Fruit fly (Drosophila melanogaster) whole organism, embryonic: ENCODE data around the gene hfw.

ENCODE experiments used
- Atf3 ChIP-seq: fragments of 200-800 bp; sonication (Bioruptor generic); optimal IDR thresholded peaks from 3 replicates; lab custom pipeline; 2016; ENCODE audit warnings: missing biosample characterization, missing genetic modification characterization
- BtbVII ChIP-seq: fragments of 200-800 bp; sonication (Bioruptor generic); optimal IDR thresholded peaks from 3 replicates; lab custom pipeline; 2017; ENCODE audit warnings: missing biosample characterization, mild to moderate bottlenecking, missing genetic modification characterization
- Bteb2 ChIP-seq: fragments of 200-800 bp; sonication (Bioruptor generic); optimal IDR thresholded peaks from 2 replicates; lab custom pipeline; 2016; ENCODE audit warnings: missing biosample characterization, missing genetic modification characterization
- CG14050 ChIP-seq: fragments of 200-800 bp; sonication (Bioruptor generic); IDR thresholded peaks from 3 replicates; pipeline ENCODE4 v1.3.6; 2022; ENCODE audit warnings: missing biosample characterization, missing genetic modification characterization
- CG14667 ChIP-seq: fragments of 200-800 bp; sonication (Bioruptor generic); IDR thresholded peaks from 2 replicates; pipeline ENCODE4 v1.3.6; 2022; ENCODE audit warnings: missing biosample characterization, missing genetic modification characterization
- CG15514 ChIP-seq: fragments of 200-800 bp; sonication (Bioruptor generic); optimal IDR thresholded peaks from 3 replicates; lab custom pipeline; 2017; ENCODE audit warnings: missing biosample characterization, missing genetic modification characterization, mild to moderate bottlenecking, moderate library complexity, missing genetic modification reagents
- CG17186 ChIP-seq: fragments of 200-800 bp; sonication (Bioruptor generic); optimal IDR thresholded peaks from 3 replicates; lab custom pipeline; 2017; ENCODE audit warnings: missing biosample characterization, missing genetic modification reagents, missing genetic modification characterization
- CG1832 ChIP-seq: fragments of 200-800 bp; sonication (Bioruptor generic); optimal IDR thresholded peaks from 2 replicates; lab custom pipeline; 2017; ENCODE audit warnings: missing biosample characterization, mild to moderate bottlenecking, missing genetic modification characterization, inconsistent platforms
- CG2129 ChIP-seq: fragments of 200-800 bp; sonication (Bioruptor generic); IDR thresholded peaks from 2 replicates; pipeline ENCODE4 v1.3.6; 2022; ENCODE audit warnings: missing biosample characterization, missing genetic modification characterization; ENCODE audit not compliant: partially characterized antibody
- CG32767 ChIP-seq: fragments of 200-800 bp; sonication (Bioruptor generic); IDR thresholded peaks from 2 replicates; pipeline ENCODE4 v1.3.6; 2022; ENCODE audit warnings: missing biosample characterization, missing genetic modification characterization
- CG42726 ChIP-seq: fragments of 200-800 bp; sonication (Bioruptor generic); IDR thresholded peaks from 2 replicates; pipeline ENCODE4 v1.3.6; 2022; ENCODE audit warnings: missing biosample characterization, missing genetic modification characterization; ENCODE audit not compliant: partially characterized antibody
- CG4404 ChIP-seq: fragments of 200-800 bp; sonication (Bioruptor generic); IDR thresholded peaks from 2 replicates; pipeline ENCODE4 v1.3.6; 2022; ENCODE audit warnings: missing biosample characterization, missing genetic modification characterization
- CG4707 ChIP-seq: fragments of 200-800 bp; sonication (Bioruptor generic); optimal IDR thresholded peaks from 2 replicates; lab custom pipeline; 2018; ENCODE audit warnings: missing biosample characterization, mild to moderate bottlenecking, missing genetic modification characterization, moderate library complexity
- CG6791 ChIP-seq: fragments of 200-800 bp; sonication (Bioruptor generic); IDR thresholded peaks from 3 replicates; pipeline ENCODE4 v1.3.6; 2022; ENCODE audit warnings: missing biosample characterization, missing genetic modification characterization; ENCODE audit not compliant: partially characterized antibody
- CG7786 ChIP-seq: fragments of 200-800 bp; sonication (Bioruptor generic); optimal IDR thresholded peaks from 2 replicates; lab custom pipeline; 2016; ENCODE audit warnings: missing biosample characterization, missing genetic modification characterization
- CG7963 ChIP-seq: fragments of 200-800 bp; sonication (Bioruptor generic); IDR thresholded peaks from 3 replicates; pipeline ENCODE4 v1.3.6; 2022; ENCODE audit warnings: missing biosample characterization, missing genetic modification characterization; ENCODE audit not compliant: partially characterized antibody
- CG8281 ChIP-seq: fragments of 200-800 bp; sonication (Bioruptor generic); optimal IDR thresholded peaks from 2 replicates; lab custom pipeline; 2018; ENCODE audit warnings: missing biosample characterization, mild to moderate bottlenecking, missing genetic modification characterization, moderate library complexity
- CG9215 ChIP-seq: fragments of 200-800 bp; sonication (Bioruptor generic); IDR thresholded peaks from 2 replicates; pipeline ENCODE4 v1.3.6; 2022; ENCODE audit warnings: missing biosample characterization, missing genetic modification characterization
- CG9876 ChIP-seq: fragments of 200-800 bp; sonication (Bioruptor generic); optimal IDR thresholded peaks from 2 replicates; lab custom pipeline; 2016; ENCODE audit warnings: missing biosample characterization, missing genetic modification characterization
- Deaf1 ChIP-seq: fragments of 200-800 bp; optimal IDR thresholded peaks from 3 replicates; lab custom pipeline; 2019; ENCODE audit warnings: missing biosample characterization, mild to moderate bottlenecking, missing genetic modification characterization, moderate library complexity
- Dref ChIP-seq: fragments of 200-800 bp; sonication (Bioruptor generic); IDR thresholded peaks from 2 replicates; pipeline ENCODE4 v1.3.6; 2022; ENCODE audit warnings: missing biosample characterization, missing genetic modification characterization
- Ets65A ChIP-seq: fragments of 200-800 bp; sonication (Bioruptor generic); peaks from one replicate; lab custom pipeline; 2016; ENCODE audit warnings: missing biosample characterization, missing genetic modification characterization
- Ets97D ChIP-seq: fragments of 200-800 bp; sonication (Bioruptor generic); optimal IDR thresholded peaks from 3 replicates; lab custom pipeline; 2016; ENCODE audit warnings: missing biosample characterization, missing genetic modification characterization
- Fer2 ChIP-seq: fragments of 200-800 bp; sonication (Bioruptor generic); optimal IDR thresholded peaks from 2 replicates; lab custom pipeline; 2018; ENCODE audit warnings: missing biosample characterization, mild to moderate bottlenecking, missing genetic modification characterization, moderate library complexity
- Gsc ChIP-seq: fragments of 200-800 bp; sonication (Bioruptor generic); IDR thresholded peaks from 2 replicates; pipeline ENCODE4 v1.3.6; 2022; ENCODE audit warnings: missing biosample characterization, missing genetic modification characterization
- Hey ChIP-seq: fragments of 200-800 bp; sonication (Bioruptor generic); optimal IDR thresholded peaks from 3 replicates; lab custom pipeline; 2018; ENCODE audit warnings: missing biosample characterization, mild to moderate bottlenecking, missing genetic modification characterization
- Poxn ChIP-seq: fragments of 200-800 bp; sonication (Bioruptor generic); IDR thresholded peaks from 2 replicates; pipeline ENCODE4 v1.3.6; 2022; ENCODE audit warnings: missing biosample characterization, missing genetic modification characterization
- Scr ChIP-seq: fragments of 200-800 bp; sonication (Bioruptor generic); IDR thresholded peaks from 2 replicates; pipeline ENCODE4 v1.3.6; 2022; ENCODE audit warnings: missing biosample characterization, missing genetic modification characterization; ENCODE audit not compliant: partially characterized antibody
- bowl ChIP-seq: fragments of 200-800 bp; sonication (Bioruptor generic); IDR thresholded peaks from 2 replicates; pipeline ENCODE4 v1.3.6; 2022; ENCODE audit warnings: missing biosample characterization, missing genetic modification characterization
- chif ChIP-seq, 2 experiments: fragments of 200-800 bp; sonication (Bioruptor generic); optimal IDR thresholded peaks; 3 replicates each; lab custom pipeline; 2016; ENCODE audit warnings: missing biosample characterization in 2 of 2, missing genetic modification characterization in 2 of 2
- chinmo ChIP-seq: fragments of 200-800 bp; sonication (Bioruptor generic); IDR thresholded peaks from 4 replicates; pipeline ENCODE4 v1.3.6; 2022; ENCODE audit warnings: missing biosample characterization, missing genetic modification characterization; ENCODE audit not compliant: partially characterized antibody
- crc ChIP-seq: fragments of 200-800 bp; sonication (Bioruptor generic); optimal IDR thresholded peaks from 2 replicates; lab custom pipeline; 2016; ENCODE audit warnings: missing biosample characterization, missing genetic modification characterization
- crol ChIP-seq: fragments of 200-800 bp; sonication (Bioruptor generic); IDR thresholded peaks from 2 replicates; pipeline ENCODE4 v1.3.6; 2022; ENCODE audit warnings: missing biosample characterization, missing genetic modification characterization
- crp ChIP-seq, 2 experiments: fragments of 200-800 bp; sonication (Bioruptor generic); optimal IDR thresholded peaks; 2 replicates in 1 of 2; 3 replicates in 1 of 2; lab custom pipeline; 2017; ENCODE audit warnings: missing biosample characterization in 2 of 2, missing genetic modification characterization in 2 of 2, mild to moderate bottlenecking in 1 of 2, moderate library complexity in 1 of 2
- ewg ChIP-seq: fragments of 200-800 bp; sonication (Bioruptor generic); optimal IDR thresholded peaks from 3 replicates; lab custom pipeline; 2017; ENCODE audit warnings: mild to moderate bottlenecking, missing biosample characterization, missing genetic modification reagents, missing genetic modification characterization
- fu2 ChIP-seq: fragments of 200-800 bp; sonication (Bioruptor generic); optimal IDR thresholded peaks from 2 replicates; lab custom pipeline; 2016; ENCODE audit warnings: missing biosample characterization, missing genetic modification characterization
- grau ChIP-seq: fragments of 200-800 bp; optimal IDR thresholded peaks from 3 replicates; lab custom pipeline; 2019; ENCODE audit warnings: missing biosample characterization, mild to moderate bottlenecking, missing genetic modification characterization, moderate library complexity
- gt ChIP-seq: fragments of 200-800 bp; sonication (Bioruptor generic); IDR thresholded peaks from 2 replicates; pipeline ENCODE4 v1.3.6; 2022; ENCODE audit warnings: missing biosample characterization, missing genetic modification characterization
- lmd ChIP-seq: fragments of 200-800 bp; sonication (Bioruptor generic); IDR thresholded peaks from 2 replicates; pipeline ENCODE4 v1.3.6; 2022; ENCODE audit warnings: missing biosample characterization, missing genetic modification characterization
- mirr ChIP-seq: fragments of 200-800 bp; sonication (Bioruptor generic); optimal IDR thresholded peaks from 3 replicates; lab custom pipeline; 2018; ENCODE audit warnings: missing biosample characterization, mild to moderate bottlenecking, missing genetic modification characterization
- nmo ChIP-seq: fragments of 200-800 bp; sonication (Bioruptor generic); optimal IDR thresholded peaks from 2 replicates; lab custom pipeline; 2018; ENCODE audit warnings: missing biosample characterization, mild to moderate bottlenecking, missing genetic modification characterization, moderate library complexity
- pnt ChIP-seq: fragments of 200-800 bp; sonication (Bioruptor generic); optimal IDR thresholded peaks from 3 replicates; lab custom pipeline; 2016; ENCODE audit warnings: missing biosample characterization, missing genetic modification characterization
- scrt ChIP-seq: fragments of 200-800 bp; sonication (Bioruptor generic); optimal IDR thresholded peaks from 2 replicates; lab custom pipeline; 2018; ENCODE audit warnings: missing biosample characterization, mild to moderate bottlenecking, missing genetic modification characterization, moderate library complexity
- sd ChIP-seq: fragments of 200-800 bp; sonication (Bioruptor generic); optimal IDR thresholded peaks from 3 replicates; lab custom pipeline; 2018; ENCODE audit warnings: missing biosample characterization, mild to moderate bottlenecking, missing genetic modification characterization, moderate library complexity
- sima ChIP-seq: fragments of 200-800 bp; sonication (Bioruptor generic); optimal IDR thresholded peaks from 2 replicates; lab custom pipeline; 2016; ENCODE audit warnings: missing biosample characterization, missing genetic modification characterization
- sqz ChIP-seq: fragments of 200-800 bp; sonication (Bioruptor generic); optimal IDR thresholded peaks from 3 replicates; lab custom pipeline; 2018; ENCODE audit warnings: missing biosample characterization, mild to moderate bottlenecking, missing genetic modification characterization
- ssp ChIP-seq: fragments of 200-800 bp; sonication (Bioruptor generic); IDR thresholded peaks from 2 replicates; pipeline ENCODE4 v1.3.6; 2022; ENCODE audit warnings: missing biosample characterization, missing genetic modification characterization
- unc-4 ChIP-seq: fragments of 200-800 bp; sonication (Bioruptor generic); IDR thresholded peaks from 2 replicates; pipeline ENCODE4 v1.3.6; 2022; ENCODE audit warnings: missing biosample characterization, missing genetic modification characterization; ENCODE audit not compliant: partially characterized antibody
- wek ChIP-seq: fragments of 200-800 bp; sonication (Bioruptor generic); optimal IDR thresholded peaks from 3 replicates; lab custom pipeline; 2018; ENCODE audit warnings: missing biosample characterization, mild to moderate bottlenecking, missing genetic modification characterization, moderate library complexity
- wor ChIP-seq: fragments of 200-800 bp; sonication (Bioruptor generic); IDR thresholded peaks from 2 replicates; pipeline ENCODE4 v1.3.6; 2022; ENCODE audit warnings: missing biosample characterization, missing genetic modification characterization

hfw gene

DNA sequence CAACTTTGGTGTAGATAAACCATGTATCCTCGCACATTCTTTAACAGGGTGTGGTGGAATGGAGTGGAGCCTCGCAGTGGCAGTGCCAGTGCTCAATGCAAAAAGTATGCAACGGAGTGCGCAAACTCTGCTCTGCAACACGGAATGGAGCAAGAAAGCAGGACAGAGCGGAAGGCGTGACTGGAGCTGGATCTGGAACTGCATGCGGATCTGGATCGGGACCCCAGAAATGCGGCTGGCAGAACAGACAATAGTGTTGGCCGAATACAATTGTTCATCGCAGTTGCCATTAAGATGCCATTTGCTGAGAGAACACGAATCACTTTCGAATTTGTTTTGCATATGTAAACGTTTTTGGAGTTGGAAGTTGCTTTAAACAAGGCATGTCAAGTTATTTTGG lies 22.1 kb downstream of the hfw start:
- TF ChIP-seq fu2 (GFP tag; lab: Kevin White, UChicago) (no peak), chinmo (GFP tag; lab: Robert Waterston, UW) (no peak), CG7786 (GFP tag; lab: Kevin White, UChicago) (no peak), Atf3 (no peak), CG15514 (peak; percentile 95), unc-4 (GFP tag; lab: Robert Waterston, UW) (no peak), bowl (no peak), scrt (GFP tag; lab: Kevin White, UChicago) (no peak), Fer2 (tag; lab: Kevin White, UChicago) (no peak), sqz (GFP tag; lab: Kevin White, UChicago) (no peak), CG4707 (GFP tag; lab: Kevin White, UChicago) (no peak), lmd (no peak), grau (tag; lab: Kevin White, UChicago) (no peak), sima (GFP tag; lab: Kevin White, UChicago) (no peak), Hey (tag; lab: Kevin White, UChicago) (no peak), ewg (GFP tag; lab: Kevin White, UChicago) (peak; percentile 45)

DNA sequence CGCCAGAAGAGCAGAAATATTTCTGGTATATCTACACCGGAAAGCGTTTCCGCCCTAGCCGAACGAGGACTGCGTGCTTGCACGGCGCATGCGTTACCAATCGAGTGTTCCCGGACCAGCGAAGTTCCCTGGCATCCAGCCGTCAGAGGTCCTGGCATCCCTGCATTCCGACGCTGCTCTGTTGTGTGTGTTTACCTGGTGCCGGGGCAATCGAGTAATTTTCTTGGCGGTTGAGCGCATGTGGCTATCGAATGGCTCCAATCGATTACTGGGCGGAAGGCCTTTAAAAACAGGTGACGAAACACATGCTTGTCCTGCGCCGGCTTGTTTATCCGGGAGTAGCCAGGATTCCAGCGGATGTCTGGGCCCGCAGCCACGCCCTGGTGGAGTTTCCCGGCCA lies 23.2 kb downstream of the hfw start, which contains the start of gene CG32809:
Gene CG32809 (minus strand): TSS at position 216 of the 400 bp plus-strand sequence.
- TF ChIP-seq BtbVII (GFP tag; lab: Kevin White, UChicago) (no peak), crol (GFP tag; lab: Robert Waterston, UW) (no peak), CG7963 (GFP tag; lab: Robert Waterston, UW) (0 out of 3 replicates have a peak, but pooled peaks have one; percentile 26), Scr (GFP tag; lab: Robert Waterston, UW) (0 out of 2 replicates have a peak, but pooled peaks have one; percentile 11), mirr (GFP tag; lab: Kevin White, UChicago) (no peak), chif (GFP tag; optimal IDR thresholded peaks at IDR 0.05; lab: Kevin White, UChicago) (no peak), CG8281 (tag; lab: Kevin White, UChicago) (no peak), CG2129 (no peak), Ets65A (GFP tag; lab: Kevin White, UChicago) (peak; percentile 37), wek (GFP tag; lab: Kevin White, UChicago) (no peak), crc (GFP tag; lab: Kevin White, UChicago) (no peak), CG32767 (peak; percentile 23; the same call in 1 of the 2 replicates), CG1832 (no peak), Gsc (GFP tag; lab: Robert Waterston, UW) (no peak), Poxn (GFP tag; lab: Robert Waterston, UW) (no peak), wor (GFP tag; lab: Robert Waterston, UW) (no peak), CG14667 (GFP tag; lab: Robert Waterston, UW) (no peak), gt (GFP tag; lab: Robert Waterston, UW) (no peak), CG9215 (GFP tag; lab: Robert Waterston, UW) (no peak), nmo (GFP tag; lab: Kevin White, UChicago) (peak; percentile 15), pnt (no peak), Deaf1 (tag; lab: Kevin White, UChicago) (peak; percentile 41), CG4404 (no peak), sd (tag; lab: Kevin White, UChicago) (peak; percentile 60), CG9876 (GFP tag; lab: Kevin White, UChicago) (no peak), ssp (GFP tag; lab: Robert Waterston, UW) (no peak), CG42726 (0 out of 2 replicates have a peak, but pooled peaks have one; percentile 13), crp (GFP tag; optimal IDR thresholded peaks at IDR 0.05; lab: Kevin White, UChicago) (peak in 1 of 2 experiments; percentile 49), CG6791 (peak; percentile 59; the same call in 2 of the 3 replicates), Dref (GFP tag; lab: Robert Waterston, UW) (peak; percentile 65), CG14050 (no peak), Bteb2 (GFP tag; lab: Kevin White, UChicago) (no peak), CG17186 (GFP tag; lab: Kevin White, UChicago) (peak; percentile 11), Ets97D (GFP tag; lab: Kevin White, UChicago) (peak; percentile 8)
